Worm (Caenorhabditis elegans) whole organism, mixed stage, embryonic: ENCODE data around the gene idpa-2.

Experiments used
- lin-13 ChIP-seq: fragments of 150-350 bp; optimal IDR thresholded peaks from 2 replicates; lab custom pipeline; 2014; ENCODE audit warnings: missing biosample characterization, missing genetic modification characterization
- nhr-28 ChIP-seq: fragments of 150-350 bp; optimal IDR thresholded peaks from 2 replicates; lab custom pipeline; 2014; ENCODE audit warnings: missing biosample characterization, missing genetic modification characterization
- pha-4 ChIP-seq: fragments of 150-350 bp; optimal IDR thresholded peaks from 2 replicates; lab custom pipeline; 2018; ENCODE audit warnings: missing biosample characterization, missing genetic modification reagents, missing genetic modification characterization
- sptf-1 ChIP-seq: sonication (generic microtip); optimal IDR thresholded peaks from 2 replicates; lab custom pipeline; 2017; ENCODE audit warnings: mild to moderate bottlenecking, missing genetic modification characterization, moderate library complexity, missing compliant biosample characterization
- unc-62 ChIP-seq: fragments of 150-350 bp; optimal IDR thresholded peaks from 2 replicates; lab custom pipeline; 2014; ENCODE audit warnings: missing biosample characterization, missing genetic modification reagents, missing genetic modification characterization

DNA sequence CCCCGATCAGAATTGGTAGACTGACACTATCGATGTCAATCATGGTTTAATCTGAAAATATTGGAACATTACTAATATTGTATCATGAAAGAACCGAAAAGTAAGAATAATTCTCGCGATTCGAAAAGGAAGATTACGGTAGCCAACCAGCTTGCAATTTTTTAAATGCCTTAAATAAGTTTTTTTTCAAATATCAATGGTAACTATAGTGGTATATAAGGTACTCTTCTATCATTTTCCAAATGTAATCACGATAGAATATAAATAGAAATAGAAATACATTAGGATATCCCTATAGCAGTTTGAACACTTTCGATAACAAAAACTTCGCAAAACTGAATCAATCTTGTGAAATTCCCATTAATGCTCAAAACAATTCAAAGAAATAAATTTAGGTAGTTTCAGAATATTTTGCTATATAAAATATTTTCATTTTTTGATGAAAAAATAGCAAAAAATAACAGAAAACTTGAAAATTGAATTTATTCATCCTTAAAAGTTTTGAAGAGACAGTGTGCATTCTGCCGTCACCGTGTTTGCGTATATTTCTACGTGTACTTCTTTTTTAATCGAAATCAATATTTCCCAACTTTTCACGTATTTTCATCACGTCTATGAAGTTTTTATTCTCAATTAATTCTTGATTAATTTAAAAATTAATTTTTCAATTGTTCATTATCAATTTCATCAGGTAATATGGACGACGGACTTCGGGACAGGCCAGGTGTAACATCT is 18.3 kb upstream of the idpa-2 start, which contains the start of the genes F46C5.9 and rer-1:
- no peak for TF ChIP-seq pha-4 (tag; lab: Kevin White, UChicago)
- no peak for TF ChIP-seq sptf-1 (tag; lab: Kevin White, UChicago)
- no peak for TF ChIP-seq lin-13 (tag; lab: Kevin White, UChicago)
- no peak for TF ChIP-seq unc-62 (GFP tag; lab: Kevin White, UChicago)
- TF ChIP-seq nhr-28 (tag; lab: Kevin White, UChicago), result no peak
